Worm (Caenorhabditis elegans) whole organism, early embryonic: Measurements from ENCODE around the gene R13D11.1.

Source experiments
- B0310.2 ChIP-seq: sonication (generic microtip); optimal IDR thresholded peaks from 2 replicates; lab custom pipeline; 2016; ENCODE audit warnings: mild to moderate bottlenecking, missing genetic modification characterization, missing compliant biosample characterization
- F13C5.2 ChIP-seq: sonication (generic microtip); optimal IDR thresholded peaks from 2 replicates; lab custom pipeline; 2017; ENCODE audit warnings: mild to moderate bottlenecking, missing genetic modification characterization, inconsistent platforms, missing compliant biosample characterization
- aly-1 ChIP-seq: sonication (generic microtip); optimal IDR thresholded peaks from 2 replicates; lab custom pipeline; 2016; ENCODE audit warnings: missing genetic modification characterization, missing compliant biosample characterization
- ama-1 ChIP-seq: fragments of 150-350 bp; optimal IDR thresholded peaks from 2 replicates; lab custom pipeline; 2014
- ceh-13 ChIP-seq: fragments of 200-800 bp; sonication (Bioruptor generic); optimal IDR thresholded peaks from 2 replicates; lab custom pipeline; 2018; ENCODE audit warnings: mild to moderate bottlenecking, missing genetic modification characterization, missing compliant biosample characterization
- ceh-36 ChIP-seq: sonication (generic microtip); optimal IDR thresholded peaks from 2 replicates; lab custom pipeline; 2016; ENCODE audit warnings: missing genetic modification characterization, inconsistent platforms, missing compliant biosample characterization
- ets-7 ChIP-seq: sonication (generic microtip); optimal IDR thresholded peaks from 2 replicates; lab custom pipeline; 2016; ENCODE audit warnings: missing genotype, missing genetic modification characterization, missing compliant biosample characterization
- flt-1 ChIP-seq: fragments of 200-800 bp; sonication (Bioruptor generic); IDR thresholded peaks from 2 replicates; pipeline ENCODE4 v1.3.6; 2022; ENCODE audit warnings: missing genetic modification characterization, missing compliant biosample characterization
- hmbx-1 ChIP-seq: sonication (generic microtip); optimal IDR thresholded peaks from 2 replicates; lab custom pipeline; 2016; ENCODE audit warnings: mild to moderate bottlenecking, missing genetic modification characterization, missing compliant biosample characterization
- hmg-4 ChIP-seq: fragments of 200-800 bp; sonication (Bioruptor generic); optimal IDR thresholded peaks from 2 replicates; lab custom pipeline; 2018; ENCODE audit warnings: mild to moderate bottlenecking, missing genetic modification characterization, missing compliant biosample characterization
- hnd-1 ChIP-seq: sonication (generic microtip); optimal IDR thresholded peaks from 2 replicates; lab custom pipeline; 2016; ENCODE audit warnings: missing genetic modification characterization, missing compliant biosample characterization
- pes-1 ChIP-seq: fragments of 200-800 bp; sonication (Bioruptor generic); IDR thresholded peaks from 2 replicates; pipeline ENCODE4 v1.3.6; 2022; ENCODE audit warnings: missing genetic modification reagents, missing genetic modification characterization, missing compliant biosample characterization
- scrt-1 ChIP-seq: fragments of 200-800 bp; sonication (Bioruptor generic); IDR thresholded peaks from 2 replicates; pipeline ENCODE4 v1.3.6; 2022; ENCODE audit warnings: missing genetic modification characterization, missing compliant biosample characterization
- sea-1 ChIP-seq: fragments of 200-800 bp; sonication (Bioruptor generic); conservative IDR thresholded peaks from 2 replicates; pipeline ENCODE4 v1.3.6; 2022; ENCODE audit warnings: missing genetic modification characterization, missing compliant biosample characterization
- tbx-11 ChIP-seq: fragments of 200-800 bp; sonication (Bioruptor generic); IDR thresholded peaks from 2 replicates; pipeline ENCODE4 v1.3.6; 2022; ENCODE audit warnings: missing genetic modification characterization, missing compliant biosample characterization
- tbx-37 ChIP-seq: fragments of 200-800 bp; sonication (Bioruptor generic); conservative IDR thresholded peaks from 2 replicates; pipeline ENCODE4 v1.3.6; 2022; ENCODE audit warnings: missing genetic modification reagents, missing genetic modification characterization, missing compliant biosample characterization
- tra-4 ChIP-seq: sonication (generic microtip); optimal IDR thresholded peaks from 2 replicates; lab custom pipeline; 2017; ENCODE audit warnings: missing genetic modification characterization, missing compliant biosample characterization

R13D11.1 gene

ce11 chrV:782432-782831 is 34.9 kb upstream of the R13D11.1 start, which contains the start of gene srab-16:
Gene srab-16, plus strand, starts transcription at chrV:782732.
- no peak for TF ChIP-seq ets-7
- TF ChIP-seq hmg-4, result no peak
- TF ChIP-seq scrt-1 (GFP tag; lab: Robert Waterston, UW), result no peak
- TF ChIP-seq tra-4 (tag; lab: Kevin White, UChicago), result no peak
- TF ChIP-seq ceh-36, result no peak
- TF ChIP-seq hmbx-1 (tag; lab: Kevin White, UChicago), result no peak
- no peak for TF ChIP-seq tbx-11 (GFP tag; lab: Robert Waterston, UW)
- TF ChIP-seq ceh-13 (GFP tag; lab: Kevin White, UChicago), result no peak
- no peak for TF ChIP-seq aly-1 (tag; lab: Kevin White, UChicago)
- TF ChIP-seq ama-1 (lab: Kevin White, UChicago), result no peak
- TF ChIP-seq tbx-37 (GFP tag; lab: Robert Waterston, UW), result no peak
- TF ChIP-seq B0310.2, result no peak
- no peak for TF ChIP-seq sea-1 (GFP tag; lab: Robert Waterston, UW)

- TF ChIP-seq scrt-1 (GFP tag; lab: Robert Waterston, UW) (no peak), F13C5.2 (tag; lab: Kevin White, UChicago) (no peak), ets-7 (no peak), sea-1 (GFP tag; lab: Robert Waterston, UW) (no peak), tbx-11 (GFP tag; lab: Robert Waterston, UW) (no peak), aly-1 (tag; lab: Kevin White, UChicago) (no peak), hmg-4 (no peak), pes-1 (GFP tag; lab: Robert Waterston, UW) (no peak), hmbx-1 (tag; lab: Kevin White, UChicago) (no peak), hnd-1 (no peak), B0310.2 (no peak), tbx-37 (GFP tag; lab: Robert Waterston, UW) (no peak), tra-4 (tag; lab: Kevin White, UChicago) (no peak), ceh-13 (GFP tag; lab: Kevin White, UChicago) (no peak), ama-1 (lab: Kevin White, UChicago) (no peak), flt-1 (no peak), ceh-36 (no peak)
These were observed 23.2 kb upstream of the R13D11.1 start for ce11 chrV:794092-794491.

DNA sequence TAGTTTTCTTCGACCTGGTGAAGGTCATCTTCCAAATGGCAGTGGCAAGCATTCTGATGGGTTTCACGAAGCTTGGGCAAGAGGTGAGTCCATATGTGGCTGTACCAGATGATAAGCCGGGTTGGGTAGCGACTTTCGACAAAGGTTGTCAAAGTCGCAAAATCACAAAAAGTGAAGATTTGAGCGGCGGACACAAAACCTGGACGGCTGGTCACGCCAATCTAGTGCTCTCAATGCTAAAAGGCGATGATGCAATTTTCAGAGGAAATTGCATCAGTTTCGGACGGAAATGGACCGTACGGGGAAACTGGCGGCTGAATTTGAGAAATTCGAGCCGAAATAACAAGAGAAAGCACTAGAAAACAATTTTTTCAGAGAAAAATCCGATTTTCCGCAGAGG is 20.0 kb upstream of the R13D11.1 start:
- TF ChIP-seq sea-1 (GFP tag; lab: Robert Waterston, UW) (no peak), tra-4 (tag; lab: Kevin White, UChicago) (no peak), pes-1 (GFP tag; lab: Robert Waterston, UW) (no peak), tbx-11 (GFP tag; lab: Robert Waterston, UW) (no peak), hmg-4 (no peak), scrt-1 (GFP tag; lab: Robert Waterston, UW) (no peak), B0310.2 (no peak), aly-1 (tag; lab: Kevin White, UChicago) (no peak), ceh-13 (GFP tag; lab: Kevin White, UChicago) (no peak), ets-7 (no peak), flt-1 (no peak), ceh-36 (no peak), tbx-37 (GFP tag; lab: Robert Waterston, UW) (no peak), ama-1 (lab: Kevin White, UChicago) (no peak), F13C5.2 (tag; lab: Kevin White, UChicago) (no peak)

ce11 chrV:800271-800670 is 17.0 kb upstream of the R13D11.1 start:
- TF ChIP-seq ceh-13 (GFP tag; lab: Kevin White, UChicago), result no peak
- TF ChIP-seq ceh-36, result no peak
- TF ChIP-seq tbx-37 (GFP tag; lab: Robert Waterston, UW), result no peak
- TF ChIP-seq F13C5.2 (tag; lab: Kevin White, UChicago), result no peak
- TF ChIP-seq ama-1 (lab: Kevin White, UChicago), result no peak
- no peak for TF ChIP-seq aly-1 (tag; lab: Kevin White, UChicago)
- no peak for TF ChIP-seq pes-1 (GFP tag; lab: Robert Waterston, UW)
- TF ChIP-seq tra-4 (tag; lab: Kevin White, UChicago), result no peak
- TF ChIP-seq ets-7, result no peak
- TF ChIP-seq tbx-11 (GFP tag; lab: Robert Waterston, UW), result no peak
- no peak for TF ChIP-seq hmbx-1 (tag; lab: Kevin White, UChicago)
- no peak for TF ChIP-seq hmg-4
- TF ChIP-seq hnd-1, result no peak
- no peak for TF ChIP-seq scrt-1 (GFP tag; lab: Robert Waterston, UW)
- no peak for TF ChIP-seq B0310.2

DNA sequence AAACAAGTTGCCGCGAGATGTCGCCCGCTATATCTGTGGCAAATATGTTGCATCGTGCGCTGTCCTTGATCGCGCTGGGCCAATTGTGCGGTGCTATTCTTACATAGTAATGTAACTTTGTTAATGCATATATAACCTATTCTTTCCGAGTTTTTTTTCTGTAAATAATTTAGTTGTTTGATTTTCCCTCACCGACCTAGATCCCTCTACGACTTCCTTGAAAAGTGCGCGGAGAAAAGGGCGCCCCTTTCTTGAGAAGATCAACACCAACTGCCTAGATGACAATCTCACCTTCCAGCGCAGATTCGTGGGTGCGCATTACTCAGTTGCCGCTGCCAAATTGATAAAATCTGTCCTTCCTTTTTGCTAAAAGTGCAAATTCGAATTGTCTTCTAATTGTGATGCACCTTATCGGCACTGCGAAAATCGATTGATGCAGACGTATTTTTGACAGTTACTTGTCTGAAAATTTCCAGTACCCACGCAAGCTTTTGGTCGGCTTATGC is 15.7 kb upstream of the R13D11.1 start:
- TF ChIP-seq hmg-4 (no peak), ceh-36 (no peak), hmbx-1 (tag; lab: Kevin White, UChicago) (no peak), flt-1 (no peak), ets-7 (no peak), pes-1 (GFP tag; lab: Robert Waterston, UW) (no peak), tbx-11 (GFP tag; lab: Robert Waterston, UW) (no peak), ama-1 (lab: Kevin White, UChicago) (no peak), ceh-13 (GFP tag; lab: Kevin White, UChicago) (no peak), scrt-1 (GFP tag; lab: Robert Waterston, UW) (no peak), aly-1 (tag; lab: Kevin White, UChicago) (no peak), hnd-1 (no peak), sea-1 (GFP tag; lab: Robert Waterston, UW) (no peak), F13C5.2 (tag; lab: Kevin White, UChicago) (no peak)

- TF ChIP-seq hmg-4, result no peak
- no peak for TF ChIP-seq tbx-11 (GFP tag; lab: Robert Waterston, UW)
- TF ChIP-seq scrt-1 (GFP tag; lab: Robert Waterston, UW), result no peak
These were observed 14.6 kb upstream of the R13D11.1 start for ce11 chrV:802726-803125.

DNA sequence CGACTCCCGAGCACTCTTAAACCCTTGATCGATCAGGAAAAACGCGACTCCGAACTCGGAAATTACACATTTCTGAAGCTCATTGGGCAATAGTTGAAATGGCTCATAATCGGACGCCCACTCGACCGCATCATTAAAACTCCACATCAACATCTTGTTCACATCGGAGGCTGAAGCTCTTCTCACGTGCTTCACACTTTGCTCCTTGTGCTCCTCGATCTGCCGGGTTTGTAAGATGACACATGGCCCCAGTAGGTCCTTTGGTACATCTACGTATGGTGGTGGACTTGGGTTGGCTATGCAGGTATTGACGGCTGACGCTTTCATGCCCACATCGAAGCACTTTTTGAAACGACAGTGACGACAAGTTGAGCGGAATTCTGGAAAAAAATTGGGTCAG is 13.8 kb upstream of the R13D11.1 start:
- TF ChIP-seq hmbx-1 (tag; lab: Kevin White, UChicago) (no peak), tbx-11 (GFP tag; lab: Robert Waterston, UW) (no peak), tra-4 (tag; lab: Kevin White, UChicago) (no peak)
